Fruit fly (Drosophila melanogaster): Measurements from ENCODE around the gene CG3618.

The CG3618 gene

dm6 chr3L:20827962-20828361, 12.1 kb upstream of the CG3618 start (continued):
- TF ChIP-seq B-H1 (GFP tag; IDR thresholded peaks at IDR 0.05) (no peak), CG5953 (GFP tag; IDR thresholded peaks at IDR 0.05) (no peak), gcm (GFP tag; optimal IDR thresholded peaks at IDR 0.05) (no peak), ham (GFP tag; IDR thresholded peaks at IDR 0.05) (no peak), CG12942 (GFP tag; optimal IDR thresholded peaks at IDR 0.05) (no peak), CG7786 (GFP tag; optimal IDR thresholded peaks at IDR 0.05) (no peak), CG7928 (GFP tag; optimal IDR thresholded peaks at IDR 0.05) (no peak), exex (tag; optimal IDR thresholded peaks at IDR 0.05) (no peak), ara (GFP tag; IDR thresholded peaks at IDR 0.05) (0 out of 2 replicates have a peak, but pooled peaks have one; percentile 6), CG17912 (GFP tag; optimal IDR thresholded peaks at IDR 0.05) (no peak), CG12299 (tag; optimal IDR thresholded peaks at IDR 0.05) (no peak), Meics (GFP tag; optimal IDR thresholded peaks at IDR 0.05) (no peak), Hr51 (GFP tag; optimal IDR thresholded peaks at IDR 0.05) (no peak), CG3407 (GFP tag; optimal IDR thresholded peaks at IDR 0.05) (no peak), CG1233 (GFP tag; optimal IDR thresholded peaks at IDR 0.05) (no peak), CG17568 (GFP tag; optimal IDR thresholded peaks at IDR 0.05) (no peak), CG9932 (GFP tag; IDR thresholded peaks at IDR 0.05) (no peak), vvl (GFP tag; IDR thresholded peaks at IDR 0.05) (no peak), CG17385 (GFP tag; optimal IDR thresholded peaks at IDR 0.05) (no peak)

- TF ChIP-seq CG10431 (GFP tag; optimal IDR thresholded peaks at IDR 0.05) (no peak), Usf (GFP tag; optimal IDR thresholded peaks at IDR 0.05) (no peak), CG7556 (GFP tag; optimal IDR thresholded peaks at IDR 0.05) (peak; percentile 16), CG17568 (GFP tag; optimal IDR thresholded peaks at IDR 0.05) (no peak), CG6175 (GFP tag; IDR thresholded peaks at IDR 0.05) (no peak), Max (GFP tag; optimal IDR thresholded peaks at IDR 0.05) (no peak), CG30431 (GFP tag; optimal IDR thresholded peaks at IDR 0.05) (no peak), amos (GFP tag; IDR thresholded peaks at IDR 0.05; ENCODE audit: partially characterized antibody) (no peak), ac (GFP tag; optimal IDR thresholded peaks at IDR 0.05) (no peak), CG5953 (GFP tag; IDR thresholded peaks at IDR 0.05) (no peak), BtbVII (GFP tag; optimal IDR thresholded peaks at IDR 0.05) (no peak), CG3065 (GFP tag; optimal IDR thresholded peaks at IDR 0.05) (no peak), eve (GFP tag; optimal IDR thresholded peaks at IDR 0.05) (no peak), Fer3 (tag; optimal IDR thresholded peaks at IDR 0.05) (peak; percentile 20), CG3838 (GFP tag; optimal IDR thresholded peaks at IDR 0.05) (no peak), CG3163 (GFP tag; optimal IDR thresholded peaks at IDR 0.05) (no peak), ERR (GFP tag; optimal IDR thresholded peaks at IDR 0.05) (no peak), sens (GFP tag) (peak; percentile 82), CG9817 (tag; optimal IDR thresholded peaks at IDR 0.05) (peak; percentile 45), Abd-B (GFP tag; optimal IDR thresholded peaks at IDR 0.05) (no peak), CG2199 (GFP tag; IDR thresholded peaks at IDR 0.05) (no peak), Hmx (GFP tag; optimal IDR thresholded peaks at IDR 0.05) (no peak), Chrac-16 (GFP tag; optimal IDR thresholded peaks at IDR 0.05) (no peak), NfI (GFP tag; optimal IDR thresholded peaks at IDR 0.05) (no peak), Atf-2 (GFP tag; optimal IDR thresholded peaks at IDR 0.05) (no peak), Atf6 (GFP tag; IDR thresholded peaks at IDR 0.05) (peak; percentile 55; the same call in 1 of the 2 replicates), nau (GFP tag; optimal IDR thresholded peaks at IDR 0.05) (no peak), jumu (GFP tag; optimal IDR thresholded peaks at IDR 0.05) (no peak), prd (optimal IDR thresholded peaks at IDR 0.05) (no peak), prd (GFP tag; IDR thresholded peaks at IDR 0.05) (no peak), slp2 (GFP tag; optimal IDR thresholded peaks at IDR 0.05) (no peak), Ptx1 (GFP tag; IDR thresholded peaks at IDR 0.05) (peak; percentile 65; the same call in 1 of the 2 replicates), zfh2 (GFP tag; optimal IDR thresholded peaks at IDR 0.05) (peak; percentile 42)
These were observed 11.4 kb upstream of the CG3618 start for dm6 chr3L:20826950-20827910.

Measured in whole organism, embryonic.